Worm (Caenorhabditis elegans): ENCODE results near the gene C32D5.7.

Gene C32D5.7

ce11 chrII:6370110-6370509 lies 30.3 kb upstream of the C32D5.7 start (continued):
- TF ChIP-seq mdt-29 (GFP tag; IDR thresholded peaks at IDR 0.05) (no peak), cey-2 (tag; optimal IDR thresholded peaks at IDR 0.05; ENCODE audit: borderline replicate concordance, insufficient read depth) (no peak), nhr-10 (tag; optimal IDR thresholded peaks at IDR 0.05) (no peak), arid-1 (GFP tag; conservative IDR thresholded peaks at IDR 0.05) (peak; percentile 71), F37D6.2 (tag; optimal IDR thresholded peaks at IDR 0.05) (peak; percentile 26), ZK337.2 (GFP tag; IDR thresholded peaks at IDR 0.05) (no peak), nhr-102 (tag; optimal IDR thresholded peaks at IDR 0.05) (peak; percentile 20), lin-38 (GFP tag; IDR thresholded peaks at IDR 0.05) (peak; percentile 94), daf-12 (tag; optimal IDR thresholded peaks at IDR 0.05) (no peak), gei-8 (GFP tag; optimal IDR thresholded peaks at IDR 0.05) (no peak), jun-1 (tag; optimal IDR thresholded peaks at IDR 0.05) (no peak), F26F4.8 (GFP tag; conservative IDR thresholded peaks at IDR 0.05) (no peak), egl-43 (GFP tag; IDR thresholded peaks at IDR 0.05) (0 out of 2 replicates have a peak, but pooled peaks have one; percentile 52), hlh-30 (tag; optimal IDR thresholded peaks at IDR 0.05; ENCODE audit: insufficient read depth) (peak; percentile 98), set-16 (GFP tag; IDR thresholded peaks at IDR 0.05) (peak; percentile 54), Y105C5A.15 (GFP tag; IDR thresholded peaks at IDR 0.05) (no peak), Y5F2A.4 (GFP tag; optimal IDR thresholded peaks at IDR 0.05) (no peak), nhr-76 (tag; optimal IDR thresholded peaks at IDR 0.05) (no peak), nhr-25 (tag; optimal IDR thresholded peaks at IDR 0.05; ENCODE audit: borderline replicate concordance, insufficient read depth) (peak; percentile 53), nhr-41 (GFP tag; IDR thresholded peaks at IDR 0.05) (peak; percentile 31; the same call in 1 of the 2 replicates), R02D3.7 (tag; optimal IDR thresholded peaks at IDR 0.05) (no peak), fkh-10 (GFP tag; optimal IDR thresholded peaks at IDR 0.05) (peak; percentile 48), zag-1 (tag; optimal IDR thresholded peaks at IDR 0.05) (no peak), pqm-1 (tag; optimal IDR thresholded peaks at IDR 0.05) (peak; percentile 24), daf-16 (GFP tag; optimal IDR thresholded peaks at IDR 0.05) (no peak), daf-16 (tag; optimal IDR thresholded peaks at IDR 0.05) (peak; percentile 37), unc-130 (GFP tag; optimal IDR thresholded peaks at IDR 0.05) (peak; percentile 63), mxl-2 (GFP tag; conservative IDR thresholded peaks at IDR 0.05) (no peak), nhr-28 (tag; optimal IDR thresholded peaks at IDR 0.05) (peak; percentile 86), spr-1 (tag; optimal IDR thresholded peaks at IDR 0.05) (no peak), F10B5.3 (tag; optimal IDR thresholded peaks at IDR 0.05) (no peak), daf-19 (GFP tag; conservative IDR thresholded peaks at IDR 0.05) (peak; percentile 62; the same call in 1 of the 2 replicates), ceh-44 (GFP tag; IDR thresholded peaks at IDR 0.05) (no peak), dmd-6 (GFP tag; IDR thresholded peaks at IDR 0.05) (peak; percentile 80), sdz-12 (GFP tag; optimal IDR thresholded peaks at IDR 0.05) (no peak), mes-2 (tag; optimal IDR thresholded peaks at IDR 0.05; ENCODE audit: poor library complexity, severe bottlenecking) (peak; percentile 75), nhr-111 (GFP tag; optimal IDR thresholded peaks at IDR 0.05) (no peak), nhr-77 (tag; optimal IDR thresholded peaks at IDR 0.05) (peak; percentile 74), zfp-2 (tag; optimal IDR thresholded peaks at IDR 0.05) (no peak), lsy-2 (tag; optimal IDR thresholded peaks at IDR 0.05) (peak; percentile 69 to 88), ztf-11 (tag; optimal IDR thresholded peaks at IDR 0.05) (no peak), mxl-3 (GFP tag; optimal IDR thresholded peaks at IDR 0.05) (peak; percentile 76), lim-7 (GFP tag; IDR thresholded peaks at IDR 0.05) (no peak), mdl-1 (tag; optimal IDR thresholded peaks at IDR 0.05) (peak; percentile 90 to 95), snpc-4 (tag; optimal IDR thresholded peaks at IDR 0.05) (no peak), snpc-1.2 (GFP tag; IDR thresholded peaks at IDR 0.05) (peak; percentile 21; the same call in 1 of the 2 replicates), ceh-82 (tag; optimal IDR thresholded peaks at IDR 0.05) (no peak), Y75B8A.6 (GFP tag; IDR thresholded peaks at IDR 0.05) (no peak), pha-4 (GFP tag; IDR thresholded peaks at IDR 0.05) (peak; percentile 69), pha-4 (tag; optimal IDR thresholded peaks at IDR 0.05) (no peak), madf-5 (GFP tag; IDR thresholded peaks at IDR 0.05) (no peak)
